Worm (Caenorhabditis elegans): ENCODE measurements around the gene mars-1.

- TF ChIP-seq him-1 (tag; optimal IDR thresholded peaks at IDR 0.05) = no peak
- TF ChIP-seq dao-5 (tag; optimal IDR thresholded peaks at IDR 0.05) = no peak
Observed at ce11 chrIV:11593415-11594190, 41.7 kb downstream of the mars-1 start, which contains the start of gene F40F11.3.
